Worm (Caenorhabditis elegans): Measurements from ENCODE around the gene F22E5.11.
"Not testable (repeated sequence)": the region's sequence is repeated elsewhere in the genome, so short reads cannot be mapped to it uniquely, and the experiment has no call there.

F22E5.11 gene

ce11 chrII:2644498-2644897, at the start of gene F22E5.11:
TSS of gene F22E5.11 (minus strand) at chrII:2644598.
- no peak for TF ChIP-seq elt-3 (tag; optimal IDR thresholded peaks at IDR 0.05)
- TF ChIP-seq nhr-21 (tag; optimal IDR thresholded peaks at IDR 0.05) = no peak

DNA sequence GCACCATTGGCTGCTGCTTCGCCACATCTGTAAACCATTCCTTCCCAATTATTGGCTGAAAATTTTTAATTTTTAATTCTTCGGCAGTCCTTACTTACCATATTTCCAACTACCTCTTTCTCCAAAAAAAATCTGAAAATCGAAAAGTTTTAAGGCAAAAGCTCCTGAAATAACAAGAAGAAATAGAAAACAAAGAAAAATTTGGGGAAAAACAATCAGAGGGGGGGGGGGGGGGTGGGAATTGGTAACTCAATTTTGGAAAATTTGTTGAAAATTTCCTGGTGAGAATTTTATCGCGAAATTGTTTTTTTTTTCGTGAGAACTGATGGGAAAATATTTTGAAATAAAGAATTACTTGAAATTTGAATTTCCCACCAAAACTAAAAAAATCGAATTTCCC, 48.1 kb upstream of the F22E5.11 start, which contains the start of gene set-11:
set-11 (minus strand) TSS at position 101 of the 400 bp plus-strand sequence.
- TF ChIP-seq lin-11 (tag; optimal IDR thresholded peaks at IDR 0.05) (no peak), nhr-23 (tag; optimal IDR thresholded peaks at IDR 0.05) (no peak), nhr-10 (tag; optimal IDR thresholded peaks at IDR 0.05) (no peak), F13H6.1 (tag; optimal IDR thresholded peaks at IDR 0.05) (no peak), dmd-4 (tag; optimal IDR thresholded peaks at IDR 0.05) (no peak), elt-3 (tag; optimal IDR thresholded peaks at IDR 0.05) (no peak), lin-39 (tag; optimal IDR thresholded peaks at IDR 0.05) (no peak), elt-1 (tag; optimal IDR thresholded peaks at IDR 0.05) (no peak), nhr-25 (tag; optimal IDR thresholded peaks at IDR 0.05) (no peak), mbf-1 (tag; optimal IDR thresholded peaks at IDR 0.05) (no peak)

DNA sequence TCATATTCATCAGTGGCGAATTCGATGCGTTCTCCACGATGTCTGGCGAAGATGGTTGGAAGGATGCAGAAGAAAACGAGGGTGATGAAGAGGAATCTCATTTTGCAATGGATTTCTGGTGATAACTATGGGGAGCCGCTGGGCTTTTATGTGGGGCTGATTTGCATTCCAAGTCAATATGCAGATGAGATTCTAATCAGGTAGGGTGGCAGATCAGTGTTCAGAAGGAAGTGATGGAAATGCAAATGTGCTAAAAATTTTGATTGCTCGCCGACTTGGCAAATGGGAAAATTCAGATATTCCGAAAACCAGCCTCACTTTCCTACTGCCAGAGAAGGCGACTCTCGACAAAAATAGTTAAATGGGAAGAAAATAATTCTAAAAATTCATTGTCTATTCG, 45.7 kb upstream of the F22E5.11 start, which contains the start of gene nspf-3:
nspf-3 (minus strand) TSS at position 101 of the 400 bp plus-strand sequence.
- TF ChIP-seq ztf-1 (GFP tag; conservative IDR thresholded peaks at IDR 0.05) (no peak), mdl-1 (tag; optimal IDR thresholded peaks at IDR 0.05) (no peak), aly-2 (tag; optimal IDR thresholded peaks at IDR 0.05) (no peak), ztf-11 (tag; optimal IDR thresholded peaks at IDR 0.05) (no peak), mab-5 (tag; optimal IDR thresholded peaks at IDR 0.05) (no peak), unc-55 (GFP tag; optimal IDR thresholded peaks at IDR 0.05) (no peak), unc-39 (tag; optimal IDR thresholded peaks at IDR 0.05) (no peak)

- TF ChIP-seq mdl-1, skn-1, crh-2 (tag; optimal IDR thresholded peaks at IDR 0.05): not testable (repeated sequence)
These were observed 44.2 kb upstream of the F22E5.11 start, which contains the start of gene nspf-2 for ce11 chrII:2688616-2689015. TSS of gene nspf-2 (plus strand) at chrII:2688916.

DNA sequence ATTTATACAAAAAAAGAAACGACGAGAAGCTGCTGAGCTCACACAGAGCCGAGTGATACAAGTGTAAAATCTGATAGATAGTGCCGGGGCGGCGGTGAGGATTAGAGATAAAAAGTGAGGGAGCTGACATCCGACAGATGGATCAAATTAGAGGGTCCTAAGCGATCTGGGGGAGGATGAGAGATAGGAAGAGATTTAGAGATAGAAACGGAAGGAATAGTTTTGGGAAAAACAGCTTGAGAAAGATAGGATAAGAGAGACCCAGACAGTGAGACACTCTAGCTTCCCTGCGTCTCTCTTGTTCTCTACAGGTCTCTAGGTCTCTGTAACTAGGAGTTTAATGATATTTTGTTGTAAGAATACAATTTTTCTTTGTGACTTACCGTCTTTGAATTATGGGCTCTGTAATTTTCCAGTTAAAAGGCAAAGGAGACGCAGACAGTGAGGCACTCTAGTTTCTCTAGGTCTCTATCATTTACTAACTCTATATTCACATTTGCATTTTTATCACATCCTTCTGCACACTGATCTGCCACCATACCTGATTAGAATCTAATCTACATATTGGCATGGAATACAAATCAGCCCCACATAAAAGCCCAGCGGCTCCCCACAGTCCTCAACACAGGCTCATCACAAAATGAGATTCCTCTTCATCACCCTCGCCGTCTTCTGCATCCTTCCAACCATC, 42.7 kb upstream of the F22E5.11 start, which contains the start of the genes sup-9 and nspf-1:
sup-9 (minus strand) TSS at position 43 of the 691 bp plus-strand sequence.
nspf-1 (plus strand) TSS at position 641 of the 691 bp plus-strand sequence.
- TF ChIP-seq lsy-2 (tag; optimal IDR thresholded peaks at IDR 0.05) (peak in 1 of 2 experiments; percentile 28), lin-13 (GFP tag; optimal IDR thresholded peaks at IDR 0.05) (peak; percentile 59), sma-3 (GFP tag; optimal IDR thresholded peaks at IDR 0.05) (no peak), F13H6.1 (tag; optimal IDR thresholded peaks at IDR 0.05) (peak; percentile 44), sem-4 (tag; optimal IDR thresholded peaks at IDR 0.05) (peak; percentile 24), sma-9 (GFP tag; optimal IDR thresholded peaks at IDR 0.05) (peak; percentile 49), sma-9 (tag; optimal IDR thresholded peaks at IDR 0.05) (no peak), nhr-11 (tag; optimal IDR thresholded peaks at IDR 0.05) (no peak), ZK546.5 (tag; optimal IDR thresholded peaks at IDR 0.05) (no peak), C34F6.9 (tag; optimal IDR thresholded peaks at IDR 0.05) (peak; percentile 26), nhr-129 (tag; optimal IDR thresholded peaks at IDR 0.05) (no peak)

DNA sequence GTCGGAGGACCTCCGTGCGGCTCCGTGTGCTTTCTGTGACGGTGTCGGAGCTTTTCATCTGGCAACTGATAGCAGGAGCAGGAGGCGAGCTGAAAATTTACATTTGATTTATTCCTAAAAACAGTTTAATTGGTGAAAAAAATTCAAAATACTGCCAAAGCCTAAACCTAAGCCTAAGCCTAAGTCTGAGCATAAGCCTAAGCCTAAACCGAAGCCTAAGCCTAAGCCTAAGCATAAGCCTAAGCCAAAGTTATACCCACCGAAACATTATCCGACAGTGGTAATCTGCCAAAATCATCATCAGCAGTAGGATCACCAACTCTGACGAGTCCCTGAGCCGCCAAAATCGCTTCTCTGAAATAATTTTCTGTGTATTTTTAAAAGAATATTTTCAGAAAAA, 40.4 kb upstream of the F22E5.11 start:
- no peak for TF ChIP-seq C34F6.9 (tag; optimal IDR thresholded peaks at IDR 0.05)
- TF ChIP-seq nhr-23 (tag; optimal IDR thresholded peaks at IDR 0.05) = no peak
- TF ChIP-seq nhr-129 (tag; optimal IDR thresholded peaks at IDR 0.05) = no peak
- no peak for TF ChIP-seq nhr-10 (tag; optimal IDR thresholded peaks at IDR 0.05)
- no peak for TF ChIP-seq crh-2 (tag; optimal IDR thresholded peaks at IDR 0.05)
- TF ChIP-seq mbf-1 (tag; optimal IDR thresholded peaks at IDR 0.05) = no peak
- no peak for TF ChIP-seq ztf-11 (tag; optimal IDR thresholded peaks at IDR 0.05)
- no peak for TF ChIP-seq elt-1 (tag; optimal IDR thresholded peaks at IDR 0.05)
- no peak for TF ChIP-seq sem-4 (tag; optimal IDR thresholded peaks at IDR 0.05)
- no peak for TF ChIP-seq nhr-21 (tag; optimal IDR thresholded peaks at IDR 0.05)
- TF ChIP-seq gmeb-1 (tag; optimal IDR thresholded peaks at IDR 0.05) = no peak
- no peak for TF ChIP-seq ztf-4 (tag; optimal IDR thresholded peaks at IDR 0.05)
- no peak for TF ChIP-seq sma-3 (GFP tag; optimal IDR thresholded peaks at IDR 0.05)
- TF ChIP-seq mab-5 (tag; optimal IDR thresholded peaks at IDR 0.05) = no peak
- TF ChIP-seq fos-1 (tag; optimal IDR thresholded peaks at IDR 0.05) = no peak
- no peak for TF ChIP-seq unc-55 (GFP tag; optimal IDR thresholded peaks at IDR 0.05)
- TF ChIP-seq ceh-82 (tag; optimal IDR thresholded peaks at IDR 0.05) = no peak
- TF ChIP-seq skn-1 (tag; optimal IDR thresholded peaks at IDR 0.05) = no peak
- no peak for TF ChIP-seq snpc-4 (tag; optimal IDR thresholded peaks at IDR 0.05)

All from whole organism, L2 larva.